Fruit fly (Drosophila melanogaster): ENCODE measurements around the gene CG14718.

dm6 chr3R:11696209-11696608, 4.2 kb upstream of the CG14718 start, which contains the start of gene CG14717:
- TF ChIP-seq CG5204 (GFP tag; optimal IDR thresholded peaks at IDR 0.05), result no peak
- no peak for TF ChIP-seq cnc (optimal IDR thresholded peaks at IDR 0.05)
- TF ChIP-seq Crg-1 (GFP tag; optimal IDR thresholded peaks at IDR 0.05), result no peak
- TF ChIP-seq kay (GFP tag; ENCODE audit: borderline replicate concordance), result no peak
- no peak for TF ChIP-seq CG11617 (GFP tag; optimal IDR thresholded peaks at IDR 0.05)
- no peak for TF ChIP-seq CG33017 (tag; optimal IDR thresholded peaks at IDR 0.05)
- no peak for TF ChIP-seq pad (GFP tag; optimal IDR thresholded peaks at IDR 0.05)

All from whole organism, adult.